Fruit fly (Drosophila melanogaster) whole organism, wandering third instar larva: Measurements from ENCODE around the gene Alp9.

ENCODE experiments used
- Abd-B ChIP-seq: fragments of >200 bp; optimal IDR thresholded peaks from 2 replicates; lab custom pipeline; 2017; ENCODE audit warnings: missing biosample characterization, missing genetic modification characterization
- CG9705 ChIP-seq: fragments of 200-800 bp; sonication (Bioruptor generic); optimal IDR thresholded peaks from 2 replicates; lab custom pipeline; 2018; ENCODE audit warnings: missing biosample characterization, mild to moderate bottlenecking, missing genetic modification characterization
- CrebA ChIP-seq: fragments of 200-800 bp; sonication (Bioruptor generic); optimal IDR thresholded peaks from 2 replicates; lab custom pipeline; 2016; ENCODE audit warnings: missing biosample characterization, mild to moderate bottlenecking, missing genetic modification characterization, borderline replicate concordance
- Dfd ChIP-seq: fragments of >200 bp; optimal IDR thresholded peaks from 2 replicates; lab custom pipeline; 2017; ENCODE audit warnings: missing biosample characterization, missing genetic modification characterization
- Dif ChIP-seq: fragments of 200-275, 200-300 bp; sonication (Bioruptor generic); optimal IDR thresholded peaks from 2 replicates; lab custom pipeline; 2018; ENCODE audit warnings: missing biosample characterization, missing genetic modification characterization; ENCODE audit not compliant: partially characterized antibody
- GATAd ChIP-seq: sonication (Bioruptor generic); optimal IDR thresholded peaks from 2 replicates; lab custom pipeline; 2016; ENCODE audit warnings: missing biosample characterization, missing genetic modification characterization
- HLH106 ChIP-seq: fragments of 200-800 bp; optimal IDR thresholded peaks from 3 replicates; lab custom pipeline; 2019; ENCODE audit warnings: missing biosample characterization, mild to moderate bottlenecking, missing genetic modification characterization, moderate library complexity
- Hr78 ChIP-seq: fragments of >200 bp; optimal IDR thresholded peaks from 2 replicates; lab custom pipeline; 2017; ENCODE audit warnings: missing biosample characterization, missing genetic modification characterization
- Hr83 ChIP-seq: fragments of 200-300 bp; sonication (Bioruptor generic); optimal IDR thresholded peaks from 2 replicates; lab custom pipeline; 2016; ENCODE audit warnings: missing biosample characterization, mild to moderate bottlenecking, missing genetic modification characterization, moderate library complexity; ENCODE audit not compliant: poor library complexity, severe bottlenecking
- Jra ChIP-seq: sonication (Bioruptor generic); optimal IDR thresholded peaks from 2 replicates; lab custom pipeline; 2016; ENCODE audit warnings: missing biosample characterization, missing genetic modification characterization
- Myc ChIP-seq: fragments of >200 bp; optimal IDR thresholded peaks from 2 replicates; lab custom pipeline; 2017
- OdsH ChIP-seq: fragments of 200-800 bp; sonication (Bioruptor generic); optimal IDR thresholded peaks from 2 replicates; lab custom pipeline; 2016; ENCODE audit warnings: missing biosample characterization, mild to moderate bottlenecking, missing genetic modification characterization
- Sp1 ChIP-seq: fragments of 200-800 bp; sonication (Bioruptor generic); optimal IDR thresholded peaks from 3 replicates; lab custom pipeline; 2019; ENCODE audit warnings: missing biosample characterization, mild to moderate bottlenecking, missing genetic modification characterization, moderate library complexity
- Vsx2 ChIP-seq: fragments of 200-300, 225-300 bp; sonication (Bioruptor generic); optimal IDR thresholded peaks from 2 replicates; lab custom pipeline; 2018; ENCODE audit warnings: missing biosample characterization, missing genetic modification characterization; ENCODE audit not compliant: partially characterized antibody
- brk ChIP-seq: fragments of 200-800 bp; sonication (Bioruptor generic); optimal IDR thresholded peaks from 2 replicates; lab custom pipeline; 2016; ENCODE audit warnings: missing biosample characterization, mild to moderate bottlenecking, missing genetic modification characterization
- dl ChIP-seq, 2 experiments: fragments of 175-275, 200-275 bp in 1 of 2; fragments of 200-275 bp in 1 of 2; sonication (Bioruptor generic); optimal IDR thresholded peaks; lab custom pipeline; 2018; ENCODE audit warnings: mild to moderate bottlenecking in 2 of 2, missing biosample characterization in 2 of 2, missing genetic modification characterization in 2 of 2, moderate library complexity in 2 of 2; ENCODE audit not compliant: partially characterized antibody in 2 of 2, insufficient read depth in 1 of 2
- dmrt93B ChIP-seq: fragments of 200-800 bp; sonication (Bioruptor generic); optimal IDR thresholded peaks from 2 replicates; lab custom pipeline; 2018; ENCODE audit warnings: missing biosample characterization, mild to moderate bottlenecking, missing genetic modification characterization
- dsf ChIP-seq: sonication (Bioruptor generic); optimal IDR thresholded peaks from 2 replicates; lab custom pipeline; 2016; ENCODE audit warnings: missing biosample characterization, missing genetic modification characterization, borderline replicate concordance
- ey ChIP-seq: fragments of 200-800 bp; sonication (Bioruptor generic); optimal IDR thresholded peaks from 2 replicates; lab custom pipeline; 2016; ENCODE audit warnings: missing biosample characterization, missing genetic modification characterization
- foxo ChIP-seq, 2 experiments: fragments of 200-800 bp; sonication (Bioruptor generic); optimal IDR thresholded peaks; 2 replicates in 1 of 2; 3 replicates in 1 of 2; lab custom pipeline; 2016 to 2017; ENCODE audit warnings: missing biosample characterization in 2 of 2, missing genetic modification characterization in 2 of 2
- fru ChIP-seq: fragments of 200-800 bp; sonication (Bioruptor generic); optimal IDR thresholded peaks from 3 replicates; lab custom pipeline; 2016; ENCODE audit warnings: missing biosample characterization, mild to moderate bottlenecking, missing genetic modification characterization
- lola ChIP-seq: fragments of >200 bp; optimal IDR thresholded peaks from 2 replicates; lab custom pipeline; 2017; ENCODE audit warnings: missing biosample characterization, missing genetic modification characterization
- pan ChIP-seq: fragments of >200 bp; optimal IDR thresholded peaks from 2 replicates; lab custom pipeline; 2017
- rgr ChIP-seq: fragments of 200-800 bp; sonication (Bioruptor generic); optimal IDR thresholded peaks from 3 replicates; lab custom pipeline; 2016; ENCODE audit warnings: missing biosample characterization, mild to moderate bottlenecking, missing genetic modification characterization
- tai ChIP-seq: sonication (Bioruptor generic); optimal IDR thresholded peaks from 2 replicates; lab custom pipeline; 2016; ENCODE audit warnings: missing biosample characterization, missing genetic modification characterization
- woc ChIP-seq: sonication (Bioruptor generic); optimal IDR thresholded peaks from 2 replicates; lab custom pipeline; 2016; ENCODE audit warnings: missing biosample characterization, mild to moderate bottlenecking, missing genetic modification characterization

Gene Alp9

dm6 chr3L:5640689-5641088 lies 45.3 kb downstream of the Alp9 start:
- TF ChIP-seq Hr83 (GFP tag; lab: Kevin White, UChicago) (no peak), fru (GFP tag; lab: Kevin White, UChicago) (no peak), dl (GFP tag; optimal IDR thresholded peaks at IDR 0.05; lab: Kevin White, UChicago; ENCODE audit: insufficient read depth in 1 of 2, partially characterized antibody in 2 of 2) (no peak), brk (GFP tag; lab: Kevin White, UChicago) (no peak), Dif (GFP tag; lab: Kevin White, UChicago) (no peak), Jra (GFP tag; lab: Kevin White, UChicago) (no peak)

dm6 chr3L:5641120-5641519 lies 45.8 kb downstream of the Alp9 start:
- TF ChIP-seq woc (GFP tag; lab: Kevin White, UChicago) (no peak), pan (no peak), HLH106 (tag; lab: Kevin White, UChicago) (no peak), Hr78 (GFP tag; lab: Kevin White, UChicago) (no peak), dl (GFP tag; optimal IDR thresholded peaks at IDR 0.05; lab: Kevin White, UChicago; ENCODE audit: insufficient read depth in 1 of 2, partially characterized antibody in 2 of 2) (no peak)

- TF ChIP-seq Sp1 (GFP tag; lab: Kevin White, UChicago) (no peak), Hr78 (GFP tag; lab: Kevin White, UChicago) (no peak), dmrt93B (GFP tag; lab: Kevin White, UChicago) (no peak), CG9705 (no peak), Myc (lab: Kevin White, UChicago) (no peak), woc (GFP tag; lab: Kevin White, UChicago) (no peak), Vsx2 (GFP tag; lab: Kevin White, UChicago) (no peak), CrebA (GFP tag; lab: Kevin White, UChicago) (no peak), ey (no peak), Hr83 (GFP tag; lab: Kevin White, UChicago) (no peak), foxo (GFP tag; optimal IDR thresholded peaks at IDR 0.05; lab: Kevin White, UChicago) (no peak), GATAd (no peak), rgr (GFP tag; lab: Kevin White, UChicago) (no peak), OdsH (no peak), pan (no peak), lola (GFP tag; lab: Kevin White, UChicago) (no peak)
- TF ChIP-seq, all 38 proteins: peak for 0
Measured at dm6 chr3L:5641547-5641946, 46.2 kb downstream of the Alp9 start.

- TF ChIP-seq CrebA (GFP tag; lab: Kevin White, UChicago) (no peak), woc (GFP tag; lab: Kevin White, UChicago) (no peak), tai (no peak), Dif (GFP tag; lab: Kevin White, UChicago) (no peak), fru (GFP tag; lab: Kevin White, UChicago) (no peak), dsf (GFP tag; lab: Kevin White, UChicago) (no peak), Dfd (GFP tag; lab: Kevin White, UChicago) (no peak), Abd-B (GFP tag; lab: Kevin White, UChicago) (no peak), HLH106 (tag; lab: Kevin White, UChicago) (no peak)
Measured at dm6 chr3L:5642837-5643236, 47.5 kb downstream of the Alp9 start.

- TF ChIP-seq Hr83 (GFP tag; lab: Kevin White, UChicago), result no peak
- TF ChIP-seq CG9705, result no peak
Measured at dm6 chr3L:5643733-5644132, 48.4 kb downstream of the Alp9 start.
